Fruit fly (Drosophila melanogaster) whole organism, embryonic: ENCODE results near the gene Gga.

Experiments used
- Antp ChIP-seq: fragments of 200-800 bp; sonication (Bioruptor generic); optimal IDR thresholded peaks from 3 replicates; lab custom pipeline; 2016; ENCODE audit warnings: missing biosample characterization, missing genetic modification characterization
- CG10565 ChIP-seq: fragments of 200-800 bp; sonication (Bioruptor generic); optimal IDR thresholded peaks from 3 replicates; lab custom pipeline; 2016; ENCODE audit warnings: missing biosample characterization, mild to moderate bottlenecking, missing genetic modification characterization
- Gsc ChIP-seq: fragments of 200-800 bp; sonication (Bioruptor generic); IDR thresholded peaks from 2 replicates; pipeline ENCODE4 v1.3.6; 2022; ENCODE audit warnings: missing biosample characterization, missing genetic modification characterization
- Xrp1 ChIP-seq: fragments of 200-800 bp; sonication (Bioruptor generic); IDR thresholded peaks from 2 replicates; pipeline ENCODE4 v1.3.6; 2022; ENCODE audit warnings: missing biosample characterization, missing genetic modification characterization
- fd102C ChIP-seq: fragments of 200-800 bp; sonication (Bioruptor generic); optimal IDR thresholded peaks from 2 replicates; lab custom pipeline; 2018; ENCODE audit warnings: missing biosample characterization, mild to moderate bottlenecking, missing genetic modification characterization, moderate library complexity
- ind ChIP-seq: fragments of 200-800 bp; sonication (Bioruptor generic); optimal IDR thresholded peaks from 3 replicates; lab custom pipeline; 2016; ENCODE audit warnings: missing biosample characterization, missing genetic modification characterization
- jigr1 ChIP-seq: fragments of 200-800 bp; sonication (Bioruptor generic); IDR thresholded peaks from 3 replicates; pipeline ENCODE4 v1.3.6; 2022; ENCODE audit warnings: missing biosample characterization, missing genetic modification characterization

dm6 chrX:9583440-9584103 lies 17.3 kb upstream of the Gga start:
- TF ChIP-seq fd102C (no peak), Antp (peak; percentile 28), Xrp1 (GFP tag; lab: Robert Waterston, UW) (peak; percentile 95), CG10565 (GFP tag; lab: Kevin White, UChicago) (peak; percentile 29), jigr1 (GFP tag; lab: Robert Waterston, UW) (peak; percentile 90), Gsc (peak; percentile 65), ind (peak; percentile 92)
